Fruit fly (Drosophila melanogaster) whole organism, wandering third instar larva: Measurements from ENCODE around the gene CG7992.

Source experiments
- Abd-B ChIP-seq: fragments of >200 bp; optimal IDR thresholded peaks from 2 replicates; lab custom pipeline; 2017; ENCODE audit warnings: missing biosample characterization, missing genetic modification characterization
- CG32264 ChIP-seq: fragments of 200-800 bp; sonication (Bioruptor generic); optimal IDR thresholded peaks from 2 replicates; lab custom pipeline; 2016; ENCODE audit warnings: missing biosample characterization, missing genetic modification characterization
- CG9705 ChIP-seq: fragments of 200-800 bp; sonication (Bioruptor generic); optimal IDR thresholded peaks from 2 replicates; lab custom pipeline; 2018; ENCODE audit warnings: missing biosample characterization, mild to moderate bottlenecking, missing genetic modification characterization
- CrebA ChIP-seq: fragments of 200-800 bp; sonication (Bioruptor generic); optimal IDR thresholded peaks from 2 replicates; lab custom pipeline; 2016; ENCODE audit warnings: missing biosample characterization, mild to moderate bottlenecking, missing genetic modification characterization, borderline replicate concordance
- Dfd ChIP-seq: fragments of >200 bp; optimal IDR thresholded peaks from 2 replicates; lab custom pipeline; 2017; ENCODE audit warnings: missing biosample characterization, missing genetic modification characterization
- GATAd ChIP-seq: sonication (Bioruptor generic); optimal IDR thresholded peaks from 2 replicates; lab custom pipeline; 2016; ENCODE audit warnings: missing biosample characterization, missing genetic modification characterization
- HLH106 ChIP-seq: fragments of 200-800 bp; optimal IDR thresholded peaks from 3 replicates; lab custom pipeline; 2019; ENCODE audit warnings: missing biosample characterization, mild to moderate bottlenecking, missing genetic modification characterization, moderate library complexity
- Hnf4 ChIP-seq: fragments of 200-800 bp; sonication (Bioruptor generic); optimal IDR thresholded peaks from 2 replicates; lab custom pipeline; 2016; ENCODE audit warnings: missing biosample characterization, mild to moderate bottlenecking, missing genetic modification characterization
- Jra ChIP-seq: sonication (Bioruptor generic); optimal IDR thresholded peaks from 2 replicates; lab custom pipeline; 2016; ENCODE audit warnings: missing biosample characterization, missing genetic modification characterization
- Mio ChIP-seq: sonication (Bioruptor generic); optimal IDR thresholded peaks from 2 replicates; lab custom pipeline; 2016; ENCODE audit warnings: missing biosample characterization, missing genetic modification characterization
- N ChIP-seq: fragments of >200 bp; optimal IDR thresholded peaks from 2 replicates; lab custom pipeline; 2018; ENCODE audit warnings: missing biosample characterization, missing external identifiers, missing genetic modification characterization
- OdsH ChIP-seq: fragments of 200-800 bp; sonication (Bioruptor generic); optimal IDR thresholded peaks from 2 replicates; lab custom pipeline; 2016; ENCODE audit warnings: missing biosample characterization, mild to moderate bottlenecking, missing genetic modification characterization
- Rel ChIP-seq, 2 experiments: fragments of 200-800 bp; sonication (Bioruptor generic) in 1 of 2; optimal IDR thresholded peaks; 2 replicates in 1 of 2; 3 replicates in 1 of 2; lab custom pipeline; 2016 to 2019; ENCODE audit warnings: mild to moderate bottlenecking in 2 of 2, missing biosample characterization in 2 of 2, missing genetic modification characterization in 2 of 2, moderate library complexity in 1 of 2
- Sp1 ChIP-seq: fragments of 200-800 bp; sonication (Bioruptor generic); optimal IDR thresholded peaks from 3 replicates; lab custom pipeline; 2019; ENCODE audit warnings: missing biosample characterization, mild to moderate bottlenecking, missing genetic modification characterization, moderate library complexity
- Vsx2 ChIP-seq: fragments of 200-300, 225-300 bp; sonication (Bioruptor generic); optimal IDR thresholded peaks from 2 replicates; lab custom pipeline; 2018; ENCODE audit warnings: missing biosample characterization, missing genetic modification characterization; ENCODE audit not compliant: partially characterized antibody
- br ChIP-seq: fragments of 200-800 bp; sonication (Bioruptor generic); optimal IDR thresholded peaks from 2 replicates; lab custom pipeline; 2016; ENCODE audit warnings: missing biosample characterization, missing genetic modification characterization
- brk ChIP-seq: fragments of 200-800 bp; sonication (Bioruptor generic); optimal IDR thresholded peaks from 2 replicates; lab custom pipeline; 2016; ENCODE audit warnings: missing biosample characterization, mild to moderate bottlenecking, missing genetic modification characterization
- dl ChIP-seq, 2 experiments: fragments of 175-275, 200-275 bp in 1 of 2; fragments of 200-275 bp in 1 of 2; sonication (Bioruptor generic); optimal IDR thresholded peaks; lab custom pipeline; 2018; ENCODE audit warnings: mild to moderate bottlenecking in 2 of 2, missing biosample characterization in 2 of 2, missing genetic modification characterization in 2 of 2, moderate library complexity in 2 of 2; ENCODE audit not compliant: partially characterized antibody in 2 of 2, insufficient read depth in 1 of 2
- dmrt93B ChIP-seq: fragments of 200-800 bp; sonication (Bioruptor generic); optimal IDR thresholded peaks from 2 replicates; lab custom pipeline; 2018; ENCODE audit warnings: missing biosample characterization, mild to moderate bottlenecking, missing genetic modification characterization
- ey ChIP-seq: fragments of 200-800 bp; sonication (Bioruptor generic); optimal IDR thresholded peaks from 2 replicates; lab custom pipeline; 2016; ENCODE audit warnings: missing biosample characterization, missing genetic modification characterization
- foxo ChIP-seq, 2 experiments: fragments of 200-800 bp; sonication (Bioruptor generic); optimal IDR thresholded peaks; 2 replicates in 1 of 2; 3 replicates in 1 of 2; lab custom pipeline; 2016 to 2017; ENCODE audit warnings: missing biosample characterization in 2 of 2, missing genetic modification characterization in 2 of 2
- fru ChIP-seq: fragments of 200-800 bp; sonication (Bioruptor generic); optimal IDR thresholded peaks from 3 replicates; lab custom pipeline; 2016; ENCODE audit warnings: missing biosample characterization, mild to moderate bottlenecking, missing genetic modification characterization
- h ChIP-seq: fragments of 200-800 bp; sonication (Bioruptor generic); optimal IDR thresholded peaks from 3 replicates; lab custom pipeline; 2016; ENCODE audit warnings: missing biosample characterization, mild to moderate bottlenecking, missing genetic modification characterization
- jim ChIP-seq: fragments of 175-275, 200-325 bp; sonication (Bioruptor generic); optimal IDR thresholded peaks from 2 replicates; lab custom pipeline; 2016; ENCODE audit warnings: missing biosample characterization, mild to moderate bottlenecking, missing genetic modification characterization
- lola ChIP-seq: fragments of >200 bp; optimal IDR thresholded peaks from 2 replicates; lab custom pipeline; 2017; ENCODE audit warnings: missing biosample characterization, missing genetic modification characterization
- pan ChIP-seq: fragments of >200 bp; optimal IDR thresholded peaks from 2 replicates; lab custom pipeline; 2017
- psq ChIP-seq: fragments of 200-800 bp; sonication (Bioruptor generic); optimal IDR thresholded peaks from 3 replicates; lab custom pipeline; 2017; ENCODE audit warnings: missing biosample characterization, mild to moderate bottlenecking, missing genetic modification characterization, moderate library complexity
- rgr ChIP-seq: fragments of 200-800 bp; sonication (Bioruptor generic); optimal IDR thresholded peaks from 3 replicates; lab custom pipeline; 2016; ENCODE audit warnings: missing biosample characterization, mild to moderate bottlenecking, missing genetic modification characterization
- sv ChIP-seq: fragments of 200-800 bp; sonication (Bioruptor generic); optimal IDR thresholded peaks from 3 replicates; lab custom pipeline; 2016; ENCODE audit warnings: missing biosample characterization, missing genetic modification characterization
- usp ChIP-seq: fragments of >200 bp; optimal IDR thresholded peaks from 2 replicates; lab custom pipeline; 2017; ENCODE audit warnings: missing biosample characterization, missing genetic modification characterization

Gene CG7992

dm6 chrX:19247200-19248052 lies at the start of gene CG7992:
Gene CG7992 (minus strand): TSS chrX:19247250.
- TF ChIP-seq h (GFP tag; lab: Kevin White, UChicago) = peak; percentile 79
- TF ChIP-seq Sp1 (GFP tag; lab: Kevin White, UChicago) = peak; percentile 73
- peak in 1 of 2 experiments; percentile 79 for TF ChIP-seq foxo (GFP tag; optimal IDR thresholded peaks at IDR 0.05; lab: Kevin White, UChicago)
- TF ChIP-seq ey (GFP tag; lab: Kevin White, UChicago) = peak; percentile 66
- TF ChIP-seq OdsH (GFP tag; lab: Kevin White, UChicago) = peak; percentile 66
- TF ChIP-seq CG9705 = peak; percentile 10
- peak; percentile 55 for TF ChIP-seq br (GFP tag; lab: Kevin White, UChicago)
- peak; percentile 34 for TF ChIP-seq HLH106 (tag; lab: Kevin White, UChicago)
- no peak for TF ChIP-seq dmrt93B (GFP tag; lab: Kevin White, UChicago)
- TF ChIP-seq CrebA = no peak
- TF ChIP-seq dl (GFP tag; optimal IDR thresholded peaks at IDR 0.05; lab: Kevin White, UChicago; ENCODE audit: insufficient read depth in 1 of 2, partially characterized antibody in 2 of 2) = no peak
- TF ChIP-seq fru = peak; percentile 78
- peak; percentile 65 for TF ChIP-seq rgr (GFP tag; lab: Kevin White, UChicago)
- peak; percentile 62 for TF ChIP-seq psq (GFP tag; lab: Kevin White, UChicago)
- no peak for TF ChIP-seq GATAd (GFP tag; lab: Kevin White, UChicago)
- TF ChIP-seq N (GFP tag; lab: Kevin White, UChicago) = no peak
- peak; percentile 29 for TF ChIP-seq sv
- TF ChIP-seq Jra (GFP tag; lab: Kevin White, UChicago) = peak; percentile 51

DNA sequence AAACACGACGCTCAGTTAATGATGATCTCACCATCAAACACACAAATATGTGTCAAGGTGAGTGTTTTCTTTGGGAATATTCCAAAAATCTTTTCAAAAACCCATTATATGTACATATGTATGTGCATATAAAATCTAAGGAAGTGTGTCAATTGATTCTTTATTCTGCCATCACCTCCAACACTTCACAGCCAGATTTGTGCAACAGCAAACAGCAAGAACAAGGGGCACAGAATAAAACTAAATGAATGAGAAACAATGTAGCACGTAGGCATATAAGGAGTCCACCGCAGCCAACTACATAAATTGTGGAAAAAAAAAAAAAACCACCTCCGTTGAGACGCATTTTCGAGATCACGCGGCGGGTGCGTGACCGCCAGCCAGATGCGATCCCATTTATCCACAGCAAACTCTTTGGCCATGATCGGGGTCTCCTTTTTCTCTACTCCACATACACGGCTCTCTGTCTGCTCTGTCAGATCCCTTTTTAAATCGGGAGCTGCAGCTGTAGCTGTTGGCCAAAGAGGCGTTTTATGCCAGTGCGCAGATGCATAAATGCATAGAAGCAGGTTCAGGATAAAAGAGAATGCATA lies 48.9 kb upstream of the CG7992 start:
- TF ChIP-seq psq (GFP tag; lab: Kevin White, UChicago) (peak; percentile 27), CG9705 (no peak)

DNA sequence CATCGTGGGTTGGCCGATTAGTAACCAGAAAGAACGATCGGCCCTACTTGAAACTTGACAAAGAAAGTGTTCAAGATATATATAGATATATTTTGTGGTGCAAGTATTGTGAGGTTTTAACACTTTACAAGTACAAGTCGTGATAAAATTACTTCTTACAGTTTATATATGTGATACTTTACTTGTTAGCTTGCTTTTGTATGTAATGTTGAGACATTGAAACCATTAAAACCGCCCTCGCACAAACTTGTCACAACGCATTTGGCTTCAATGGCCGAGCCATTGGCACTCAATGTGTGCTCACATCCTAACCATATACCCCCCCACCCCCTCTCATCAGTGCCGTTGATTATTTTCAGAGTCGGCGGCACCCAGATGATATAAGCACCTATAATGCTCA lies 47.9 kb upstream of the CG7992 start:
- TF ChIP-seq Vsx2 (GFP tag; lab: Kevin White, UChicago) = no peak
- TF ChIP-seq foxo (GFP tag; optimal IDR thresholded peaks at IDR 0.05; lab: Kevin White, UChicago) = no peak
- no peak for TF ChIP-seq usp
- no peak for TF ChIP-seq Dfd (GFP tag; lab: Kevin White, UChicago)
- no peak for TF ChIP-seq Mio (GFP tag; lab: Kevin White, UChicago)
- TF ChIP-seq brk (GFP tag; lab: Kevin White, UChicago) = no peak
- no peak for TF ChIP-seq Sp1 (GFP tag; lab: Kevin White, UChicago)
- TF ChIP-seq Abd-B (GFP tag; lab: Kevin White, UChicago) = no peak
- no peak for TF ChIP-seq Hnf4 (GFP tag; lab: Kevin White, UChicago)
- TF ChIP-seq GATAd (GFP tag; lab: Kevin White, UChicago) = no peak
- no peak for TF ChIP-seq fru
- TF ChIP-seq dmrt93B (GFP tag; lab: Kevin White, UChicago) = no peak
- no peak for TF ChIP-seq Rel (GFP tag; optimal IDR thresholded peaks at IDR 0.05; lab: Kevin White, UChicago)
- no peak for TF ChIP-seq Rel (tag; optimal IDR thresholded peaks at IDR 0.05; lab: Kevin White, UChicago)
- no peak for TF ChIP-seq jim (GFP tag; lab: Kevin White, UChicago)
- TF ChIP-seq lola (GFP tag; lab: Kevin White, UChicago) = no peak
- no peak for TF ChIP-seq pan (lab: Kevin White, UChicago)
- TF ChIP-seq CG32264 (GFP tag; lab: Kevin White, UChicago) = no peak
- TF ChIP-seq Jra (GFP tag; lab: Kevin White, UChicago) = no peak

- TF ChIP-seq Vsx2 (GFP tag; lab: Kevin White, UChicago) = peak; percentile 71
- peak; percentile 18 for TF ChIP-seq h (GFP tag; lab: Kevin White, UChicago)
- TF ChIP-seq Jra (GFP tag; lab: Kevin White, UChicago) = no peak
These were observed 47.0 kb upstream of the CG7992 start for dm6 chrX:19294030-19294429.
